Worm (Caenorhabditis elegans): ENCODE results near the gene ZC404.15.

ZC404.15 gene

DNA sequence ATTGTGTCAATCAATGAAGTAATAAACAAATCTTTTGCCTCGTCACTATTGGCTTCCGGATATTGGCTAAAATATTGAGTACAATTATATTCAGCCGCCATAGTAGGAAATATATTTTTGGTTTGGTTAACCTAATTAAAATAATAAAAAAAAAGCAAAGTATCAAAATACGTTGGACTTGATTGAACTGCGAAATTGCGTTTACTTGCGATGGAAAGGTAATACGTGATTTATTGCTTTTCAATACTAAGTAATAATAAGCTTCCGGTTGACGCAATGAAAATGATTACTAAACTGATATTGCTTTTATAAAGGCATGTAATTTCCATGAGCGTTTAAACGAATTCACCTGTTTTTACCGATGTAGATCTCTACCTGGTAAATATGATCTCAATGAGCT, 19.3 kb downstream of the ZC404.15 start, which contains the start of gene dmsr-9:
Gene dmsr-9, minus strand, starts transcription at position 101 of the 400 bp plus-strand sequence.
- no peak for TF ChIP-seq D1046.2 (GFP tag; IDR thresholded peaks at IDR 0.05)
- TF ChIP-seq lin-38 (GFP tag; IDR thresholded peaks at IDR 0.05): no peak
- no peak for TF ChIP-seq fos-1 (tag; optimal IDR thresholded peaks at IDR 0.05)
- no peak for TF ChIP-seq snpc-1.2 (GFP tag; IDR thresholded peaks at IDR 0.05)
- TF ChIP-seq F26F4.8 (GFP tag; conservative IDR thresholded peaks at IDR 0.05): no peak
- no peak for TF ChIP-seq ceh-62 (tag; optimal IDR thresholded peaks at IDR 0.05)
- TF ChIP-seq Y5F2A.4 (GFP tag; optimal IDR thresholded peaks at IDR 0.05): no peak
- TF ChIP-seq Y75B8A.6 (GFP tag; IDR thresholded peaks at IDR 0.05): no peak
- TF ChIP-seq nhr-237 (tag; optimal IDR thresholded peaks at IDR 0.05): no peak
- no peak for TF ChIP-seq dmd-9 (GFP tag; IDR thresholded peaks at IDR 0.05)
- no peak for TF ChIP-seq dmd-8 (GFP tag; IDR thresholded peaks at IDR 0.05)
- TF ChIP-seq lin-29 (GFP tag; IDR thresholded peaks at IDR 0.05): no peak
- TF ChIP-seq nhr-102 (tag; optimal IDR thresholded peaks at IDR 0.05): no peak
- TF ChIP-seq ztf-7 (tag; optimal IDR thresholded peaks at IDR 0.05): no peak
- TF ChIP-seq mxl-3 (GFP tag; optimal IDR thresholded peaks at IDR 0.05): no peak
- TF ChIP-seq daf-16 (GFP tag; optimal IDR thresholded peaks at IDR 0.05): no peak
- TF ChIP-seq daf-16 (tag; optimal IDR thresholded peaks at IDR 0.05): no peak
- no peak for TF ChIP-seq hlh-11 (tag; optimal IDR thresholded peaks at IDR 0.05)

DNA sequence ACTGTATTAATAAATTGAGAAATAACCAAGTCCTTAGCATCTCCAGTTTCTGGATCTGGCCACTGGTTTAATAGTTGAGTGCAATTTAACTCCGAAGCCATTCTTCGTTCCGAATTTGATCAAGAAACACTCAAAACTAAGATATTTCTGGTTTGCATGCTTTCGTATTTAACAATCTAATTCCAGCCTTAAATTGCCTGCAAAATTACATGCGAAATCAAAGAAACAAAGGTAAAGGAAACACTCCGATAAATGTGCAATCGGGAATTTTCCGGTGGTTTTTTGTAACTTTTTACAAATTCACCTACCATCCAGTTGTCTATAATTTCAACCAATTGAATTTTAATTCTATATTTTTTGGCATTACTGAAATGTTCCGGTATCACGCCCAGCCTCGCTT, 21.6 kb downstream of the ZC404.15 start, which contains the start of gene dmsr-10:
Gene dmsr-10, minus strand, starts transcription at position 101 of the 400 bp plus-strand sequence.
- TF ChIP-seq rbr-2 (tag; optimal IDR thresholded peaks at IDR 0.05) (no peak), aha-1 (tag) (peak; percentile 3), F10B5.3 (tag; optimal IDR thresholded peaks at IDR 0.05) (no peak), nhr-42 (GFP tag; IDR thresholded peaks at IDR 0.05) (no peak)

DNA sequence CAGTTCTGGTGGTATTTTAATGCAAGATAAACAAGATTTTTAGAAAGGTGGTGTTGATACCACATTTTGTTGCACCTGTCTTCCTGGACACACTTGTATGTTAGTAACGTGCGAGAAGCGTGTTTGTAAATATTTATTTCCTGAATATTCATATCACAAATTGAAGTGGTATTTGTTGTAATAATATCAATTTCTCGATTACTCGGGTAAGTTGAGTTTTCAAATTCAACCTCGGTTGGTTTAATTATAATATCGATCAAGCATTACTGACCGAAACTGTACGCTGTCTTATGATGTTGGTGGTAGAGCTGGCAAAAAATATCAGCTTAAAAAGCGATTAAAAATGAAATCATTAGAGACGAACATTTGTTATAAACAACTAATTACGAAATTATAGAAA, 23.7 kb downstream of the ZC404.15 start, which contains the start of gene dmsr-11:
Gene dmsr-11, minus strand, starts transcription at position 101 of the 400 bp plus-strand sequence.
- TF ChIP-seq lin-13 (GFP tag; optimal IDR thresholded peaks at IDR 0.05): no peak
- TF ChIP-seq nhr-42 (GFP tag; IDR thresholded peaks at IDR 0.05): no peak
- TF ChIP-seq F10B5.3 (tag; optimal IDR thresholded peaks at IDR 0.05): no peak
- TF ChIP-seq zip-11 (GFP tag; IDR thresholded peaks at IDR 0.05): no peak
- TF ChIP-seq hif-1 (tag; optimal IDR thresholded peaks at IDR 0.05): no peak
- TF ChIP-seq nhr-77 (tag; optimal IDR thresholded peaks at IDR 0.05): no peak
- no peak for TF ChIP-seq R02D3.7 (tag; optimal IDR thresholded peaks at IDR 0.05)
- no peak for TF ChIP-seq gei-8 (GFP tag; optimal IDR thresholded peaks at IDR 0.05)
- TF ChIP-seq unc-130 (GFP tag; optimal IDR thresholded peaks at IDR 0.05): no peak
- TF ChIP-seq madf-9 (GFP tag; conservative IDR thresholded peaks at IDR 0.05): no peak
- no peak for TF ChIP-seq ama-1 (optimal IDR thresholded peaks at IDR 0.05)
- no peak for TF ChIP-seq madf-5 (GFP tag; IDR thresholded peaks at IDR 0.05)
- no peak for TF ChIP-seq lin-39 (tag; optimal IDR thresholded peaks at IDR 0.05)
- TF ChIP-seq ZK337.2 (GFP tag; IDR thresholded peaks at IDR 0.05): no peak
- no peak for TF ChIP-seq ces-1 (GFP tag; optimal IDR thresholded peaks at IDR 0.05)
- TF ChIP-seq daf-12 (tag; optimal IDR thresholded peaks at IDR 0.05): no peak
- TF ChIP-seq F26F4.8 (GFP tag; conservative IDR thresholded peaks at IDR 0.05): no peak
- TF ChIP-seq jun-1 (tag; optimal IDR thresholded peaks at IDR 0.05): no peak
- TF ChIP-seq lin-29 (GFP tag; IDR thresholded peaks at IDR 0.05): no peak
- no peak for TF ChIP-seq lin-1 (GFP tag; IDR thresholded peaks at IDR 0.05)

DNA sequence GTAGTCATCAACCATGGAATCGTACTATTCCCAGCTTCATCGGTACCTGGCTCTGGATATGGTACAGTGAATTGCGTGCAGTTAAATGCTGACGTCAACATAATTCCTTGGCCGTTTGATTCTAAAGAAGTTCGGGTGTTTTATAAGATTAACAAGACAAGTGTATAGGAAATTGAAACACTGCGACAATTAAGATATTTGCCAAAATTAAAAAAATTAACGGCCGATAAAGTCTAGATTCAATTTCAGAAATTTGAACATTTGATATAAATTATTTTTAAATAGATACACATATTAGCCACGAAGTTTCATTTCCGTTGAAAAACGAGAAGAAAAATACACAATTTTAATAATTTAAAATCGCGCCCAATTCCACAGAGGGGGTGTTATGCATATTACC, 26.1 kb downstream of the ZC404.15 start, which contains the start of gene dmsr-12:
Gene dmsr-12, minus strand, starts transcription at position 101 of the 400 bp plus-strand sequence.
- no peak for TF ChIP-seq ceh-62 (tag; optimal IDR thresholded peaks at IDR 0.05)
- no peak for TF ChIP-seq vab-7 (GFP tag; IDR thresholded peaks at IDR 0.05)
- TF ChIP-seq saeg-2 (GFP tag; IDR thresholded peaks at IDR 0.05): no peak
- no peak for TF ChIP-seq ZK337.2 (GFP tag; IDR thresholded peaks at IDR 0.05)
- TF ChIP-seq spr-1 (tag; optimal IDR thresholded peaks at IDR 0.05): no peak
- no peak for TF ChIP-seq lin-13 (GFP tag; optimal IDR thresholded peaks at IDR 0.05)
- TF ChIP-seq skn-1 (tag; optimal IDR thresholded peaks at IDR 0.05): no peak
- TF ChIP-seq lir-3 (tag; optimal IDR thresholded peaks at IDR 0.05): no peak
- no peak for TF ChIP-seq mes-2 (tag; optimal IDR thresholded peaks at IDR 0.05; ENCODE audit: poor library complexity, severe bottlenecking)
- no peak for TF ChIP-seq zfp-2 (tag; optimal IDR thresholded peaks at IDR 0.05)

All from whole organism, L4 larva.